Worm (Caenorhabditis elegans) whole organism, L4/young adult: ENCODE results near the gene B0304.2.

ENCODE experiments used
- dao-5 ChIP-seq: sonication (generic microtip); optimal IDR thresholded peaks from 2 replicates; lab custom pipeline; 2016; ENCODE audit warnings: missing genotype, missing genetic modification characterization, moderate library complexity, missing compliant biosample characterization
- him-1 ChIP-seq: sonication (generic microtip); optimal IDR thresholded peaks from 2 replicates; lab custom pipeline; 2016; ENCODE audit warnings: missing genotype, missing genetic modification reagents, missing genetic modification characterization, missing compliant biosample characterization

- TF ChIP-seq dao-5 (no peak), him-1 (tag; lab: Kevin White, UChicago) (no peak)
Observed at ce11 chrII:4566237-4566636, 42.8 kb downstream of the B0304.2 start.
